Worm (Caenorhabditis elegans) whole organism, midembryonic: ENCODE measurements around the gene col-102.

Experiments used
- T22C8.4 ChIP-seq: fragments of 200-800 bp; sonication (Bioruptor generic); IDR thresholded peaks from 2 replicates; pipeline ENCODE4 v1.3.6; 2022; ENCODE audit warnings: missing genetic modification characterization, missing compliant biosample characterization
- cog-1 ChIP-seq: sonication (generic microtip); optimal IDR thresholded peaks from 2 replicates; lab custom pipeline; 2016; ENCODE audit warnings: missing genetic modification characterization, missing compliant biosample characterization
- flt-1 ChIP-seq: fragments of 200-800 bp; sonication (Bioruptor generic); IDR thresholded peaks from 2 replicates; pipeline ENCODE4 v1.3.6; 2022; ENCODE audit warnings: missing genetic modification characterization, missing compliant biosample characterization
- med-1 ChIP-seq: sonication (generic microtip); optimal IDR thresholded peaks from 2 replicates; lab custom pipeline; 2017; ENCODE audit warnings: missing genetic modification characterization, mild to moderate bottlenecking, missing compliant biosample characterization, antibody characterized with exemption, missing genetic modification reagents; ENCODE audit not compliant: insufficient read depth
- ref-1 ChIP-seq: fragments of 200-800 bp; sonication (Bioruptor generic); conservative IDR thresholded peaks from 2 replicates; pipeline ENCODE4 v1.3.6; 2022; ENCODE audit warnings: missing genetic modification reagents, missing genetic modification characterization, missing compliant biosample characterization

DNA sequence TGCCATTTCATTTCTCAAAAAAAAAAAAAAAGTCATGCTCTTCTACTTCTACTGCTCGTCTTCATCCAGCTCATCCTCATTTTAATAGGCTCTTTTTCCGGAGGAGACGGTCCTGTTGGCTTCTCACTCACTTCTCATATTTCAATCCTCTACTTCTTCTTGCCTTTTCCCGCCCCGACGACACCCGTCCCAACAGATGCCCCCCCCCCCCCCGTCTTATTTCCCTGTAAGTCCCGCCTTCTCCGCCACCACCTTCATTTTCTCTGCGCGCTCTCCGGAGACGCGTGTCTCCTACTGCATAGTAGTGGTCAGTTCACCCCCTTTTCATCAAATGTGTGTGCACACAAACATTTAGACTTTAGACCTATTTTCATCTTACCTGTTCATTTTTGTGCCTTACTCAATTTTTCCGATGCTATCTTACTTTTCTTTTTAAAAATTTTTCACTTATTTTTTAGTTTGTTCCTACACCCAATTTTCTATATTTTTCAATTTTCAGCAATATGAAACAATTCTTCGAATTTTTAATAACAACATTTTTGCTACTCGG, 45.4 kb upstream of the col-102 start, which contains the start of gene efn-4:
- no peak for TF ChIP-seq cog-1 (tag; lab: Kevin White, UChicago)
- TF ChIP-seq med-1 (GFP tag; lab: Kevin White, UChicago) = no peak
- TF ChIP-seq ref-1 (GFP tag; lab: Robert Waterston, UW) = no peak
- TF ChIP-seq T22C8.4 = no peak
- no peak for TF ChIP-seq flt-1 (GFP tag; lab: Robert Waterston, UW)
